Comparison of ENCODE assay signal across 3 fruit fly cellular contexts in the genomic region with DNA sequence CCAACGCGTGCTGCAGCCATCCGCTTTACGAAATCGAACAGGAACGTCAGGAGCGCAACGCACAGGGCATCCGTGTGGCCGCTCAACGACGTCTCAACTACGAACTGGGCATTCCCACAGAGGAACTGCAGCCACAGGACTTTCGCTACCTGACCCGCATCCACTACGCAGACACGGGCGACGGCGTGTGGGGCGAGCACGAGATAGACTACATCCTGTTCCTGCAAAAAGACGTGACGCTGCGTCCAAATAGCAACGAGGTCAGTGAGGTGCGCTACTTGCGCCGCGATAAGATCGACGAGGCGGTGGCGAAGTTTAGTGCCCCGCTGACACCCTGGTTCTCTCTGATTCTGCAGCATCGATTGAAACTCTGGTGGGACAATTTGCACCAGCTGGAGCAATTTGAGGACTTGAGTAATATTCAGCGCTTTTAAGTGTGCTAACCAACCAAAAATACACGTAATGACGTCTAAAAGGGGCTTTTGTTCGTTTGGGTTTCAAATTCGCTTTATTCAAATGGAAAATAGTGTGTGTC.
TF ChIP-seq lines count a peak whose summit lies in the region.

No protein-coding gene starts in this region.

- no peak for TF ChIP-seq CTCF in whole organism, embryonic (GFP tag; optimal IDR thresholded peaks at IDR 0.05; lab: Kevin White, UChicago)

TF ChIP-seq in Kc167, 6 proteins besides CTCF, POLR2A, EP300 and RAD21:
- no peak for TF ChIP-seq insv (optimal IDR thresholded peaks at IDR 0.05; lab: Kevin White, UChicago)
- TF ChIP-seq ttk (optimal IDR thresholded peaks at IDR 0.05; lab: Kevin White, UChicago): peak; percentile 1
TF ChIP-seq in Kc167: peak in this region for 1.

TF ChIP-seq in whole organism, embryonic, 481 proteins besides CTCF, POLR2A, EP300 and RAD21:
- TF ChIP-seq Nf-YB (GFP tag; optimal IDR thresholded peaks at IDR 0.05; lab: Kevin White, UChicago): no peak
- peak; percentile 72 for TF ChIP-seq Ets65A (GFP tag; lab: Kevin White, UChicago)
- TF ChIP-seq gfzf (GFP tag; optimal IDR thresholded peaks at IDR 0.05; lab: Kevin White, UChicago): no peak
- TF ChIP-seq Med (GFP tag; lab: Kevin White, UChicago): peak; percentile 56
TF ChIP-seq in whole organism, embryonic: peak in this region for 2.

TF ChIP-seq in whole organism, prepupa, 60 proteins besides CTCF, POLR2A, EP300 and RAD21:
- TF ChIP-seq fd85E (GFP tag; optimal IDR thresholded peaks at IDR 0.05; lab: Kevin White, UChicago) (no peak), CG10631 (GFP tag; optimal IDR thresholded peaks at IDR 0.05; lab: Kevin White, UChicago) (no peak), Hr4 (GFP tag; optimal IDR thresholded peaks at IDR 0.05; lab: Kevin White, UChicago) (no peak), svp (GFP tag; lab: Kevin White, UChicago) (peak; percentile 91), ss (GFP tag; optimal IDR thresholded peaks at IDR 0.05; lab: Kevin White, UChicago) (no peak)
